Fruit fly (Drosophila melanogaster) whole organism, embryonic: ENCODE results near the gene CG32066.

Experiments used
- Awh ChIP-seq: fragments of 200-800 bp; sonication (Bioruptor generic); IDR thresholded peaks from 2 replicates; pipeline ENCODE4, ENCODE4 v1.3.6; 2022; ENCODE audit warnings: missing biosample characterization, missing genetic modification characterization
- C15 ChIP-seq: fragments of 200-800 bp; sonication (Bioruptor generic); IDR thresholded peaks from 3 replicates; pipeline ENCODE4 v1.3.6; 2022; ENCODE audit warnings: missing biosample characterization, missing genetic modification characterization
- CG10267 ChIP-seq: fragments of 200-800 bp; sonication (Bioruptor generic); optimal IDR thresholded peaks from 2 replicates; lab custom pipeline; 2018; ENCODE audit warnings: missing biosample characterization, mild to moderate bottlenecking, missing genetic modification characterization, moderate library complexity
- CG12104 ChIP-seq: fragments of 200-800 bp; sonication (Bioruptor generic); optimal IDR thresholded peaks from 3 replicates; lab custom pipeline; 2016; ENCODE audit warnings: missing biosample characterization, missing genetic modification characterization
- CG14860 ChIP-seq: fragments of 200-800 bp; sonication (Bioruptor generic); IDR thresholded peaks from 3 replicates; pipeline ENCODE4 v1.3.6; 2022; ENCODE audit warnings: missing biosample characterization, missing genetic modification characterization; ENCODE audit not compliant: partially characterized antibody
- CG15696 ChIP-seq: fragments of 200-800 bp; sonication (Bioruptor generic); optimal IDR thresholded peaks from 2 replicates; lab custom pipeline; 2019; ENCODE audit warnings: missing biosample characterization, mild to moderate bottlenecking, missing genetic modification characterization, moderate library complexity
- CG31388 ChIP-seq: fragments of 200-800 bp; sonication (Bioruptor generic); optimal IDR thresholded peaks from 2 replicates; lab custom pipeline; 2016; ENCODE audit warnings: missing biosample characterization, missing genetic modification characterization
- CG32767 ChIP-seq: fragments of 200-800 bp; sonication (Bioruptor generic); IDR thresholded peaks from 2 replicates; pipeline ENCODE4 v1.3.6; 2022; ENCODE audit warnings: missing biosample characterization, missing genetic modification characterization
- CG3726 ChIP-seq: fragments of 200-800 bp; sonication (Bioruptor generic); IDR thresholded peaks from 3 replicates; pipeline ENCODE4, ENCODE4 v1.3.6; 2022; ENCODE audit warnings: missing biosample characterization, missing genetic modification characterization
- CG4360 ChIP-seq: fragments of 200-800 bp; sonication (Bioruptor generic); IDR thresholded peaks from 2 replicates; pipeline ENCODE4 v1.3.6; 2022; ENCODE audit warnings: missing biosample characterization, missing genetic modification characterization
- CG43689 ChIP-seq: fragments of 200-800 bp; sonication (Bioruptor generic); IDR thresholded peaks from 2 replicates; pipeline ENCODE4 v1.3.6; 2022; ENCODE audit warnings: missing biosample characterization, missing genetic modification characterization
- CG7556 ChIP-seq: fragments of 200-800 bp; sonication (Bioruptor generic); optimal IDR thresholded peaks from 2 replicates; lab custom pipeline; 2017; ENCODE audit warnings: missing biosample characterization, mild to moderate bottlenecking, missing genetic modification characterization
- CG7745 ChIP-seq: fragments of 200-800 bp; sonication (Bioruptor generic); optimal IDR thresholded peaks from 2 replicates; lab custom pipeline; 2018; ENCODE audit warnings: missing biosample characterization, mild to moderate bottlenecking, missing genetic modification characterization, moderate library complexity
- CG7786 ChIP-seq: fragments of 200-800 bp; sonication (Bioruptor generic); optimal IDR thresholded peaks from 2 replicates; lab custom pipeline; 2016; ENCODE audit warnings: missing biosample characterization, missing genetic modification characterization
- CG8944 ChIP-seq: fragments of 200-800 bp; sonication (Bioruptor generic); optimal IDR thresholded peaks from 3 replicates; lab custom pipeline; 2016; ENCODE audit warnings: missing biosample characterization, missing genetic modification characterization
- CHES-1-like ChIP-seq: fragments of 200-800 bp; sonication (Bioruptor generic); optimal IDR thresholded peaks from 2 replicates; lab custom pipeline; 2016; ENCODE audit warnings: missing biosample characterization, missing genetic modification characterization
- Chrac-16 ChIP-seq: fragments of 200-800 bp; sonication (Bioruptor generic); optimal IDR thresholded peaks from 3 replicates; lab custom pipeline; 2016; ENCODE audit warnings: missing biosample characterization, missing genetic modification characterization
- Doc3 ChIP-seq: fragments of 200-800 bp; sonication (Bioruptor generic); IDR thresholded peaks from 3 replicates; pipeline ENCODE4 v1.3.6; 2022; ENCODE audit warnings: missing biosample characterization, missing genetic modification characterization; ENCODE audit not compliant: partially characterized antibody
- Dp ChIP-seq: fragments of 200-800 bp; sonication (Bioruptor generic); optimal IDR thresholded peaks from 2 replicates; lab custom pipeline; 2018; ENCODE audit warnings: missing biosample characterization, mild to moderate bottlenecking, missing genetic modification characterization, moderate library complexity
- ERR ChIP-seq: fragments of 200-800 bp; sonication (Bioruptor generic); optimal IDR thresholded peaks from 2 replicates; lab custom pipeline; 2016; ENCODE audit warnings: missing biosample characterization, missing genetic modification characterization
- Fer2 ChIP-seq: fragments of 200-800 bp; sonication (Bioruptor generic); optimal IDR thresholded peaks from 2 replicates; lab custom pipeline; 2018; ENCODE audit warnings: missing biosample characterization, mild to moderate bottlenecking, missing genetic modification characterization, moderate library complexity
- Hey ChIP-seq: fragments of 200-800 bp; sonication (Bioruptor generic); optimal IDR thresholded peaks from 3 replicates; lab custom pipeline; 2018; ENCODE audit warnings: missing biosample characterization, mild to moderate bottlenecking, missing genetic modification characterization
- Jarid2 ChIP-seq: fragments of 200-800 bp; sonication (Bioruptor generic); optimal IDR thresholded peaks from 3 replicates; lab custom pipeline; 2017; ENCODE audit warnings: mild to moderate bottlenecking, missing biosample characterization, missing genetic modification reagents, missing genetic modification characterization
- Lim3 ChIP-seq: fragments of 200-800 bp; sonication (Bioruptor generic); IDR thresholded peaks from 2 replicates; pipeline ENCODE4 v1.3.6; 2022; ENCODE audit warnings: missing biosample characterization, missing genetic modification characterization
- MBD-R2 ChIP-seq: fragments of 200-800 bp; sonication (Bioruptor generic); IDR thresholded peaks from 2 replicates; pipeline ENCODE4 v1.3.6; 2022; ENCODE audit warnings: missing biosample characterization, missing genetic modification characterization
- Max ChIP-seq: fragments of 200-800 bp; sonication (Bioruptor generic); optimal IDR thresholded peaks from 2 replicates; lab custom pipeline; 2016; ENCODE audit warnings: missing biosample characterization, mild to moderate bottlenecking, missing genetic modification characterization
- Mrtf ChIP-seq: fragments of 200-800 bp; sonication (Bioruptor generic); IDR thresholded peaks from 3 replicates; pipeline ENCODE4 v1.3.6; 2022; ENCODE audit warnings: missing biosample characterization, missing genetic modification characterization
- Rx ChIP-seq: fragments of 200-800 bp; sonication (Bioruptor generic); IDR thresholded peaks from 2 replicates; pipeline ENCODE4 v1.3.6; 2022; ENCODE audit warnings: missing biosample characterization, missing genetic modification characterization
- Sry-δ ChIP-seq: fragments of 200-800 bp; sonication (Bioruptor generic); optimal IDR thresholded peaks from 2 replicates; lab custom pipeline; 2016; ENCODE audit warnings: missing biosample characterization, missing genetic modification characterization
- Stat92E ChIP-seq, 3 experiments: fragments of >200 bp in 2 of 3; fragments of 200-800 bp in 1 of 3; sonication (Bioruptor generic) in 1 of 3; optimal IDR thresholded peaks; 2 replicates each; lab custom pipeline; 2017 to 2019; ENCODE audit warnings: missing biosample characterization in 3 of 3, missing genetic modification characterization in 3 of 3, mild to moderate bottlenecking in 1 of 3, moderate library complexity in 1 of 3
- Taf1 ChIP-seq: fragments of 200-800 bp; sonication (Bioruptor generic); IDR thresholded peaks from 2 replicates; pipeline ENCODE4 v1.3.6; 2022; ENCODE audit warnings: missing biosample characterization, missing genetic modification characterization
- ab ChIP-seq: fragments of 200-800 bp; sonication (Bioruptor generic); optimal IDR thresholded peaks from 2 replicates; lab custom pipeline; 2016; ENCODE audit warnings: missing biosample characterization, missing genetic modification characterization
- ato ChIP-seq: fragments of 200-800 bp; sonication (Bioruptor generic); IDR thresholded peaks from 2 replicates; pipeline ENCODE4 v1.3.6; 2022; ENCODE audit warnings: missing biosample characterization, missing genetic modification characterization; ENCODE audit not compliant: partially characterized antibody
- bbx ChIP-seq: fragments of 200-800 bp; sonication (Bioruptor generic); IDR thresholded peaks from 2 replicates; pipeline ENCODE4 v1.3.6; 2022; ENCODE audit warnings: missing biosample characterization, missing genetic modification characterization; ENCODE audit not compliant: partially characterized antibody
- crol ChIP-seq: fragments of 200-800 bp; sonication (Bioruptor generic); IDR thresholded peaks from 2 replicates; pipeline ENCODE4 v1.3.6; 2022; ENCODE audit warnings: missing biosample characterization, missing genetic modification characterization
- dati ChIP-seq: fragments of 200-800 bp; sonication (Bioruptor generic); IDR thresholded peaks from 2 replicates; pipeline ENCODE4 v1.3.6; 2022; ENCODE audit warnings: missing biosample characterization, missing genetic modification characterization
- dysf ChIP-seq: fragments of 200-800 bp; sonication (Bioruptor generic); IDR thresholded peaks from 3 replicates; pipeline ENCODE4 v1.3.6; 2022; ENCODE audit warnings: missing biosample characterization, missing genetic modification characterization
- gfzf ChIP-seq: fragments of 200-800 bp; sonication (Bioruptor generic); optimal IDR thresholded peaks from 2 replicates; lab custom pipeline; 2016; ENCODE audit warnings: missing biosample characterization, mild to moderate bottlenecking, missing genetic modification characterization, moderate library complexity
- grau ChIP-seq: fragments of 200-800 bp; optimal IDR thresholded peaks from 3 replicates; lab custom pipeline; 2019; ENCODE audit warnings: missing biosample characterization, mild to moderate bottlenecking, missing genetic modification characterization, moderate library complexity
- gt ChIP-seq: fragments of 200-800 bp; sonication (Bioruptor generic); IDR thresholded peaks from 2 replicates; pipeline ENCODE4 v1.3.6; 2022; ENCODE audit warnings: missing biosample characterization, missing genetic modification characterization
- ham ChIP-seq: fragments of 200-800 bp; sonication (Bioruptor generic); IDR thresholded peaks from 2 replicates; pipeline ENCODE4 v1.3.6; 2022; ENCODE audit warnings: missing biosample characterization, missing genetic modification characterization
- insv ChIP-seq, 2 experiments: fragments of 200-800 bp; sonication (Bioruptor generic); optimal IDR thresholded peaks; 3 replicates each; lab custom pipeline; 2016 to 2018; ENCODE audit warnings: missing biosample characterization in 2 of 2, missing genetic modification characterization in 2 of 2
- mam ChIP-seq: fragments of 200-800 bp; sonication (Bioruptor generic); optimal IDR thresholded peaks from 3 replicates; lab custom pipeline; 2016; ENCODE audit warnings: missing biosample characterization, missing genetic modification characterization
- odd ChIP-seq: fragments of 200-800 bp; sonication (Bioruptor generic); optimal IDR thresholded peaks from 2 replicates; lab custom pipeline; 2017; ENCODE audit warnings: missing biosample characterization, mild to moderate bottlenecking, missing genetic modification characterization
- sc ChIP-seq, 3 experiments: fragments of >200 bp in 2 of 3; fragments of 200-800 bp in 1 of 3; sonication (Bioruptor generic) in 1 of 3; optimal IDR thresholded peaks; 2 replicates in 2 of 3; 3 replicates in 1 of 3; lab custom pipeline; 2017; ENCODE audit warnings: mild to moderate bottlenecking in 1 of 3, missing biosample characterization in 1 of 3, missing genetic modification characterization in 1 of 3, missing genetic modification reagents in 1 of 3
- slbo ChIP-seq: fragments of 200-800 bp; sonication (Bioruptor generic); IDR thresholded peaks from 2 replicates; pipeline ENCODE4 v1.3.6; 2022; ENCODE audit warnings: missing biosample characterization, missing genetic modification characterization
- tio ChIP-seq: fragments of 200-800 bp; sonication (Bioruptor generic); optimal IDR thresholded peaks from 2 replicates; lab custom pipeline; 2017; ENCODE audit warnings: missing biosample characterization, missing genetic modification characterization, inconsistent platforms
- ttk ChIP-seq: fragments of 200-800 bp; sonication (Bioruptor generic); IDR thresholded peaks from 2 replicates; pipeline ENCODE4 v2.1.2; 2022; ENCODE audit warnings: missing biosample characterization, missing genetic modification characterization
- vvl ChIP-seq: fragments of 200-800 bp; sonication (Bioruptor generic); IDR thresholded peaks from 2 replicates; pipeline ENCODE4 v1.3.6; 2022; ENCODE audit warnings: missing biosample characterization, missing genetic modification characterization

CG32066 gene

DNA sequence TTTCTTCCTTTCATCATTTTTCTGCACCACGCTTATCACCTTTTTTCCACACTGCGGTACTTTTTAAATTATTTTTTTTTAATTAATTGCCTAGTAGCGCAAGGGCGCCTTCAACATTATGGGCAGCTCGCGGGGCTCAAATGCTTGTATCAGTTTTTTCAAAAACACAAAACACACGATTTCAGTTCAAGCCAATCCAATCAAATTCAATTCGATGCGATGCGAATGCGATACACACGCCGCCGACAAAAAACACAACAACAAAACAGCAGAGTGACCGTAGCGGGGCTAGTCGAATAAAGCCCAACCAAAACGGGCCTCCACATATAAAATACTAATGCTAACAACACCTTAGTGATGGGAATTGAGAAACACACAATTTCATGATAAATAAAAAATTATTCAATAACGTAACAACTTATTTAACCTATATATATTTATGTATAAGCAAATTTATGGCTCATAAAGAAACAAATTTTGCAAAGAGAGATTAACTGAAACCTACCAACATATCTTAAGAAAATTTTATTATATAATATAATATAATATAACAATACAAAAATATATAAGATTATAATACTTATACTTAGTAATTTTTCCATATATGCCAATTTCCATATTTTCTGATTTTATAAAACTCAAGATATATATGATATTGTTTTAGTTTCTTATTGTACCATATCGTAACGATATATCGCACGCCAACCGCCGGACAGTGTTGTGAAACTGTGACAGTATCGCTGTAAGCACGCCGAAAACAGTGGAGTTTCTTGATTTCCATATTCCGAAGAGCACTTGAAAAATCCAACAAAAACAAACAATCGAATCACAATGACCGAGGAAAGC is at the start of gene CG32066, which contains the start of gene CG8003 (continued):
- TF ChIP-seq ham (GFP tag; lab: Robert Waterston, UW) (no peak), Jarid2 (GFP tag; lab: Kevin White, UChicago) (peak; percentile 96), CG3726 (GFP tag; lab: Robert Waterston, UW) (no peak), vvl (peak; percentile 32), insv (GFP tag; optimal IDR thresholded peaks at IDR 0.05; lab: Kevin White, UChicago) (no peak), CG4360 (GFP tag; lab: Robert Waterston, UW) (peak; percentile 96), CG12104 (GFP tag; lab: Kevin White, UChicago) (no peak), Fer2 (tag; lab: Kevin White, UChicago) (no peak), grau (tag; lab: Kevin White, UChicago) (peak; percentile 60), odd (GFP tag; lab: Kevin White, UChicago) (no peak), tio (GFP tag; lab: Kevin White, UChicago) (no peak), ato (GFP tag; lab: Robert Waterston, UW) (peak; percentile 80), CG7556 (GFP tag; lab: Kevin White, UChicago) (peak; percentile 54), CG32767 (peak; percentile 18; the same call in 1 of the 2 replicates), Lim3 (GFP tag; lab: Robert Waterston, UW) (no peak), Hey (tag; lab: Kevin White, UChicago) (no peak), ttk (GFP tag; lab: Robert Waterston, UW) (no peak), Dp (peak; percentile 6), mam (GFP tag; lab: Kevin White, UChicago) (peak; percentile 3), CG43689 (no peak), Chrac-16 (GFP tag; lab: Kevin White, UChicago) (no peak), slbo (GFP tag; lab: Robert Waterston, UW) (peak; percentile 44), sc (optimal IDR thresholded peaks at IDR 0.05; lab: Kevin White, UChicago) (no peak), sc (GFP tag; optimal IDR thresholded peaks at IDR 0.05; lab: Kevin White, UChicago) (no peak), Rx (GFP tag; lab: Robert Waterston, UW) (no peak), Mrtf (no peak), CG31388 (GFP tag; lab: Kevin White, UChicago) (no peak), ERR (GFP tag; lab: Kevin White, UChicago) (no peak), ab (GFP tag; lab: Kevin White, UChicago) (no peak), CG15696 (tag; lab: Kevin White, UChicago) (peak; percentile 32), CHES-1-like (GFP tag; lab: Kevin White, UChicago) (no peak), Doc3 (peak; percentile 83; the same call in 2 of the 3 replicates), Max (peak; percentile 10), bbx (GFP tag; lab: Robert Waterston, UW) (peak; percentile 98), MBD-R2 (GFP tag; lab: Robert Waterston, UW) (peak; percentile 61), CG10267 (tag; lab: Kevin White, UChicago) (peak; percentile 87), crol (GFP tag; lab: Robert Waterston, UW) (no peak), CG7745 (tag; lab: Kevin White, UChicago) (no peak), C15 (0 out of 3 replicates have a peak, but pooled peaks have one; percentile 8), Taf1 (GFP tag; lab: Robert Waterston, UW) (no peak), CG8944 (GFP tag; lab: Kevin White, UChicago) (no peak), gfzf (GFP tag; lab: Kevin White, UChicago) (peak; percentile 72), Sry-δ (GFP tag; lab: Kevin White, UChicago) (peak; percentile 57), dati (GFP tag; lab: Robert Waterston, UW) (no peak), dysf (GFP tag; lab: Robert Waterston, UW) (no peak), CG14860 (GFP tag; lab: Robert Waterston, UW) (peak; percentile 90), Awh (no peak), CG7786 (GFP tag; lab: Kevin White, UChicago) (no peak), Stat92E (GFP tag; optimal IDR thresholded peaks at IDR 0.05; lab: Kevin White, UChicago) (peak in 1 of 3 experiments; percentile 47), gt (no peak)
